Fruit fly (Drosophila melanogaster): ENCODE data around the gene CG7542.

- TF ChIP-seq usp (GFP tag; optimal IDR thresholded peaks at IDR 0.05): no peak
- no peak for TF ChIP-seq CG8478 (optimal IDR thresholded peaks at IDR 0.05)
- no peak for TF ChIP-seq pan (optimal IDR thresholded peaks at IDR 0.05)
- no peak for TF ChIP-seq psq (optimal IDR thresholded peaks at IDR 0.05)
- TF ChIP-seq Dll (optimal IDR thresholded peaks at IDR 0.05): no peak
These were observed at the start of gene CG7542, which contains the start of gene Jon74E for dm6 chr3L:17549049-17549876.
